Fruit fly (Drosophila melanogaster) whole organism, embryonic: ENCODE results near the gene alphaTub84B.

Experiments used
- CG1024 ChIP-seq: fragments of 200-800 bp; sonication (Bioruptor generic); IDR thresholded peaks from 2 replicates; pipeline ENCODE4 v1.3.6; 2022; ENCODE audit warnings: missing biosample characterization, missing genetic modification characterization
- CG11560 ChIP-seq: fragments of 200-800 bp; sonication (Bioruptor generic); IDR thresholded peaks from 3 replicates; pipeline ENCODE4 v1.3.6; 2022; ENCODE audit warnings: missing biosample characterization, missing genetic modification characterization
- CG11695 ChIP-seq: fragments of 200-800 bp; sonication (Bioruptor generic); IDR thresholded peaks from 3 replicates; pipeline ENCODE4 v1.3.6; 2022; ENCODE audit warnings: missing biosample characterization, missing genetic modification characterization
- CG14965 ChIP-seq: fragments of 200-800 bp; sonication (Bioruptor generic); optimal IDR thresholded peaks from 2 replicates; lab custom pipeline; 2016; ENCODE audit warnings: missing biosample characterization, missing genetic modification characterization, borderline replicate concordance
- CG1647 ChIP-seq: fragments of 200-800 bp; sonication (Bioruptor generic); optimal IDR thresholded peaks from 3 replicates; lab custom pipeline; 2016; ENCODE audit warnings: missing biosample characterization, missing genetic modification characterization
- CG17829 ChIP-seq: fragments of 200-800 bp; optimal IDR thresholded peaks from 2 replicates; lab custom pipeline; 2019; ENCODE audit warnings: missing biosample characterization, mild to moderate bottlenecking, missing genetic modification characterization, moderate library complexity
- CG18011 ChIP-seq: fragments of 200-800 bp; sonication (Bioruptor generic); optimal IDR thresholded peaks from 2 replicates; lab custom pipeline; 2017; ENCODE audit warnings: missing biosample characterization, missing genetic modification characterization, mild to moderate bottlenecking, moderate library complexity, missing genotype
- CG2120 ChIP-seq: fragments of 200-800 bp; sonication (Bioruptor generic); optimal IDR thresholded peaks from 3 replicates; lab custom pipeline; 2016; ENCODE audit warnings: missing biosample characterization, missing genetic modification characterization
- CG30431 ChIP-seq: fragments of 200-800 bp; sonication (Bioruptor generic); optimal IDR thresholded peaks from 2 replicates; lab custom pipeline; 2017; ENCODE audit warnings: missing biosample characterization, missing genetic modification characterization
- CG3163 ChIP-seq: fragments of 200-800 bp; sonication (Bioruptor generic); optimal IDR thresholded peaks from 3 replicates; lab custom pipeline; 2016; ENCODE audit warnings: missing biosample characterization, missing genetic modification characterization
- CG33557 ChIP-seq: fragments of 200-800 bp; sonication (Bioruptor generic); optimal IDR thresholded peaks from 2 replicates; lab custom pipeline; 2019; ENCODE audit warnings: missing biosample characterization, mild to moderate bottlenecking, missing genetic modification characterization, moderate library complexity
- CG34224 ChIP-seq: fragments of 200-800 bp; sonication (Bioruptor generic); IDR thresholded peaks from 3 replicates; pipeline ENCODE4 v1.3.6; 2022; ENCODE audit warnings: missing biosample characterization, missing genetic modification characterization; ENCODE audit not compliant: partially characterized antibody
- CG34422 ChIP-seq: fragments of 200-800 bp; sonication (Bioruptor generic); IDR thresholded peaks from 3 replicates; pipeline ENCODE4 v1.3.6; 2022; ENCODE audit warnings: missing biosample characterization, missing genetic modification characterization
- CG3995 ChIP-seq: fragments of 200-800 bp; sonication (Bioruptor generic); optimal IDR thresholded peaks from 3 replicates; lab custom pipeline; 2016; ENCODE audit warnings: missing biosample characterization, missing genetic modification characterization
- CG4282 ChIP-seq: fragments of 200-800 bp; sonication (Bioruptor generic); optimal IDR thresholded peaks from 2 replicates; lab custom pipeline; 2016; ENCODE audit warnings: missing biosample characterization, missing genetic modification characterization
- CG4820 ChIP-seq: fragments of 200-800 bp; sonication (Bioruptor generic); optimal IDR thresholded peaks from 3 replicates; lab custom pipeline; 2016; ENCODE audit warnings: missing biosample characterization, missing genetic modification characterization
- CG6175 ChIP-seq: fragments of 200-800 bp; sonication (Bioruptor generic); IDR thresholded peaks from 3 replicates; pipeline ENCODE4 v1.3.6; 2022; ENCODE audit warnings: missing biosample characterization, missing genetic modification characterization
- CG7271 ChIP-seq: fragments of 200-800 bp; sonication (Bioruptor generic); optimal IDR thresholded peaks from 2 replicates; lab custom pipeline; 2018; ENCODE audit warnings: missing biosample characterization, mild to moderate bottlenecking, missing genetic modification characterization, moderate library complexity
- CG9609 ChIP-seq: fragments of 200-800 bp; sonication (Bioruptor generic); optimal IDR thresholded peaks from 3 replicates; lab custom pipeline; 2016; ENCODE audit warnings: missing biosample characterization, missing genetic modification characterization
- CG9797 ChIP-seq: fragments of 200-800 bp; sonication (Bioruptor generic); optimal IDR thresholded peaks from 3 replicates; lab custom pipeline; 2018; ENCODE audit warnings: missing biosample characterization, mild to moderate bottlenecking, missing genetic modification characterization
- Dbx ChIP-seq: fragments of 200-800 bp; sonication (Bioruptor generic); IDR thresholded peaks from 3 replicates; pipeline ENCODE4 v1.3.6; 2022; ENCODE audit warnings: missing biosample characterization, missing genetic modification characterization
- Dek ChIP-seq: fragments of 200-800 bp; sonication (Bioruptor generic); optimal IDR thresholded peaks from 3 replicates; lab custom pipeline; 2019; ENCODE audit warnings: missing biosample characterization, mild to moderate bottlenecking, missing genetic modification characterization, moderate library complexity
- Dfd ChIP-seq, 2 experiments: fragments of >200 bp; optimal IDR thresholded peaks; 2 replicates each; lab custom pipeline; 2017; ENCODE audit warnings: missing biosample characterization in 2 of 2, missing genetic modification characterization in 2 of 2
- Drgx ChIP-seq: fragments of 200-800 bp; sonication (Bioruptor generic); IDR thresholded peaks from 2 replicates; pipeline ENCODE4 v1.3.6; 2022; ENCODE audit warnings: missing biosample characterization, missing genetic modification characterization
- HLH54F ChIP-seq: fragments of 200-800 bp; sonication (Bioruptor generic); optimal IDR thresholded peaks from 3 replicates; lab custom pipeline; 2016; ENCODE audit warnings: missing biosample characterization, missing genetic modification characterization
- Hey ChIP-seq: fragments of 200-800 bp; sonication (Bioruptor generic); optimal IDR thresholded peaks from 3 replicates; lab custom pipeline; 2018; ENCODE audit warnings: missing biosample characterization, mild to moderate bottlenecking, missing genetic modification characterization
- Lim3 ChIP-seq: fragments of 200-800 bp; sonication (Bioruptor generic); IDR thresholded peaks from 2 replicates; pipeline ENCODE4 v1.3.6; 2022; ENCODE audit warnings: missing biosample characterization, missing genetic modification characterization
- Mes4 ChIP-seq: fragments of 200-800 bp; sonication (Bioruptor generic); optimal IDR thresholded peaks from 2 replicates; lab custom pipeline; 2016; ENCODE audit warnings: missing biosample characterization, missing genetic modification characterization
- Pdp1 ChIP-seq, 2 experiments: fragments of 200-800 bp; sonication (Bioruptor generic); optimal IDR thresholded peaks; 3 replicates each; lab custom pipeline; 2016; ENCODE audit warnings: missing biosample characterization in 2 of 2, missing genetic modification characterization in 2 of 2, mild to moderate bottlenecking in 1 of 2, moderate library complexity in 1 of 2
- Scr ChIP-seq: fragments of 200-800 bp; sonication (Bioruptor generic); IDR thresholded peaks from 2 replicates; pipeline ENCODE4 v1.3.6; 2022; ENCODE audit warnings: missing biosample characterization, missing genetic modification characterization; ENCODE audit not compliant: partially characterized antibody
- TFAM ChIP-seq: fragments of 200-800 bp; sonication (Bioruptor generic); optimal IDR thresholded peaks from 2 replicates; lab custom pipeline; 2017; ENCODE audit warnings: missing biosample characterization, missing genetic modification characterization, inconsistent platforms
- Trl ChIP-seq, 3 experiments: fragments of >200 bp in 2 of 3; fragments of 200-800 bp in 1 of 3; sonication (Bioruptor generic) in 1 of 3; optimal IDR thresholded peaks; 2 replicates in 1 of 3; 3 replicates in 2 of 3; lab custom pipeline; 2016 to 2017; ENCODE audit warnings: missing biosample characterization in 1 of 3, missing genetic modification characterization in 1 of 3
- ap ChIP-seq: fragments of 200-800 bp; sonication (Bioruptor generic); IDR thresholded peaks from 2 replicates; pipeline ENCODE4 v1.3.6; 2022; ENCODE audit warnings: missing biosample characterization, missing genetic modification characterization
- dan ChIP-seq: fragments of 200-800 bp; sonication (Bioruptor generic); IDR thresholded peaks from 2 replicates; pipeline ENCODE4 v1.3.6; 2022; ENCODE audit warnings: missing biosample characterization, missing genetic modification characterization
- dmrt11E ChIP-seq: fragments of 200-800 bp; sonication (Bioruptor generic); optimal IDR thresholded peaks from 3 replicates; lab custom pipeline; 2018; ENCODE audit warnings: missing biosample characterization, mild to moderate bottlenecking, missing genetic modification characterization, moderate library complexity
- fd3F ChIP-seq: fragments of 200-800 bp; sonication (Bioruptor generic); optimal IDR thresholded peaks from 2 replicates; lab custom pipeline; 2018; ENCODE audit warnings: missing biosample characterization, mild to moderate bottlenecking, missing genetic modification characterization, moderate library complexity
- gce ChIP-seq: fragments of 200-800 bp; sonication (Bioruptor generic); IDR thresholded peaks from 3 replicates; pipeline ENCODE4 v1.3.6; 2022; ENCODE audit warnings: missing biosample characterization, missing genetic modification characterization
- gsb-n ChIP-seq: fragments of 200-800 bp; sonication (Bioruptor generic); optimal IDR thresholded peaks from 3 replicates; lab custom pipeline; 2018; ENCODE audit warnings: missing biosample characterization, mild to moderate bottlenecking, missing genetic modification characterization
- her ChIP-seq: fragments of 200-800 bp; sonication (Bioruptor generic); optimal IDR thresholded peaks from 2 replicates; lab custom pipeline; 2016; ENCODE audit warnings: missing biosample characterization, missing genetic modification characterization
- ind ChIP-seq: fragments of 200-800 bp; sonication (Bioruptor generic); optimal IDR thresholded peaks from 3 replicates; lab custom pipeline; 2016; ENCODE audit warnings: missing biosample characterization, missing genetic modification characterization
- jing ChIP-seq: fragments of 200-800 bp; sonication (Bioruptor generic); optimal IDR thresholded peaks from 2 replicates; lab custom pipeline; 2018; ENCODE audit warnings: missing biosample characterization, mild to moderate bottlenecking, missing genetic modification characterization
- pita ChIP-seq: fragments of 200-800 bp; sonication (Bioruptor generic); optimal IDR thresholded peaks from 2 replicates; lab custom pipeline; 2017; ENCODE audit warnings: missing biosample characterization, mild to moderate bottlenecking, missing genetic modification characterization
- repo ChIP-seq: fragments of 200-800 bp; sonication (Bioruptor generic); optimal IDR thresholded peaks from 2 replicates; lab custom pipeline; 2016; ENCODE audit warnings: missing biosample characterization, missing genetic modification characterization
- ro ChIP-seq: fragments of 200-800 bp; sonication (Bioruptor generic); IDR thresholded peaks from 2 replicates; pipeline ENCODE4 v1.3.6; 2022; ENCODE audit warnings: missing biosample characterization, missing genetic modification characterization
- sens ChIP-seq: fragments of 200-800 bp; sonication (Bioruptor generic); peaks from one replicate; lab custom pipeline; 2016; ENCODE audit warnings: missing biosample characterization, missing genetic modification characterization
- sna ChIP-seq: fragments of 200-800 bp; sonication (Bioruptor generic); IDR thresholded peaks from 2 replicates; pipeline ENCODE4 v1.3.6; 2022; ENCODE audit warnings: missing biosample characterization, missing genetic modification characterization; ENCODE audit not compliant: partially characterized antibody
- sob ChIP-seq: fragments of 200-800 bp; sonication (Bioruptor generic); IDR thresholded peaks from 2 replicates; pipeline ENCODE4 v1.3.6; 2022; ENCODE audit warnings: missing biosample characterization, missing genetic modification characterization
- ttk ChIP-seq: fragments of 200-800 bp; sonication (Bioruptor generic); IDR thresholded peaks from 2 replicates; pipeline ENCODE4 v2.1.2; 2022; ENCODE audit warnings: missing biosample characterization, missing genetic modification characterization
- wdn ChIP-seq: fragments of 200-800 bp; sonication (Bioruptor generic); IDR thresholded peaks from 2 replicates; pipeline ENCODE4 v1.3.6; 2022; ENCODE audit warnings: missing biosample characterization, missing genetic modification characterization
- yki ChIP-seq: fragments of >200 bp; optimal IDR thresholded peaks from 3 replicates; lab custom pipeline; 2018

Gene alphaTub84B

DNA sequence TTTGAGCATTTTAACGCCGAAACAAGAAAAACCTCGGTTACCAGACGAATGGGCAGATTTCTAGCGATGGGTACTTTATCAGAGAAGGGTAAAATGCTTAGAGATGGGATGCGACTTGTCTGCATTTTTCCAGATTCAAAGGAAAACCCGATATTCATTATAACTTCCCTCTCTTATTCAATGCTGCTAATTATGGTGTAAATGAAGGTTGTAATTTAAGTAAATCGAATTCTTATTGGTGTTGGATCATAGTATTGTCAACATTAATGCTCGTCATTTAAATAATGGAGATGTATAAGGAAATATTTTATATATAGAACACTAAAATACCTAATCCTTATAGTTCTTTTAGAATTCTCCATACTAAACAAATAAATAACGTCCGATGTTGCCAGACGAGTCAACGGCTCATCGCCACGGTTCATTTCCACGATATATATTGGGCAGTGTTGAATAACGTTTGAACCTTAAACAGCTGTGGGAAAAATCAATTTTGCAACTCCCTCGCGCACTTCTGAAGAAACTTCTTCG, 37.8 kb downstream of the alphaTub84B start, which contains the start of the genes Alh and CG10098 (continued):
- TF ChIP-seq CG9609 (GFP tag; lab: Kevin White, UChicago) (peak; percentile 87), her (GFP tag; lab: Kevin White, UChicago) (peak; percentile 58), gce (0 out of 3 replicates have a peak, but pooled peaks have one; percentile 54), jing (GFP tag; lab: Kevin White, UChicago) (peak; percentile 59), sna (peak; percentile 55), CG11560 (tag; lab: Robert Waterston, UW) (peak; percentile 58; the same call in 2 of the 3 replicates), dmrt11E (tag; lab: Kevin White, UChicago) (peak; percentile 77), Trl (optimal IDR thresholded peaks at IDR 0.05; lab: Kevin White, UChicago) (no peak), Trl (GFP tag; optimal IDR thresholded peaks at IDR 0.05; lab: Kevin White, UChicago) (peak; percentile 79), yki (no peak), Scr (GFP tag; lab: Robert Waterston, UW) (peak; percentile 85), CG3163 (GFP tag; lab: Kevin White, UChicago) (peak; percentile 41), CG1024 (GFP tag; lab: Robert Waterston, UW) (peak; percentile 69), CG4282 (peak; percentile 44), Drgx (GFP tag; lab: Robert Waterston, UW) (no peak; the same call in 1 of the 2 replicates), Pdp1 (GFP tag; optimal IDR thresholded peaks at IDR 0.05; lab: Kevin White, UChicago) (peak; percentile 83 to 91), CG4820 (GFP tag; lab: Kevin White, UChicago) (peak; percentile 73), CG33557 (peak; percentile 72), CG14965 (GFP tag; lab: Kevin White, UChicago) (no peak), CG30431 (GFP tag; lab: Kevin White, UChicago) (peak; percentile 74), Mes4 (GFP tag; lab: Kevin White, UChicago) (peak; percentile 59), sob (peak; percentile 80), CG1647 (peak; percentile 87), CG11695 (GFP tag; lab: Robert Waterston, UW) (no peak), Dfd (GFP tag; optimal IDR thresholded peaks at IDR 0.05; lab: Kevin White, UChicago) (no peak), TFAM (peak; percentile 5), CG9797 (GFP tag; lab: Kevin White, UChicago) (peak; percentile 36), dan (no peak), ap (GFP tag; lab: Robert Waterston, UW) (no peak; the same call in 1 of the 2 replicates), ind (GFP tag; lab: Kevin White, UChicago) (peak; percentile 92), pita (GFP tag; lab: Kevin White, UChicago) (peak; percentile 41), Dek (tag; lab: Kevin White, UChicago) (peak; percentile 80), wdn (GFP tag; lab: Robert Waterston, UW) (peak; percentile 59; the same call in 1 of the 2 replicates), fd3F (GFP tag; lab: Kevin White, UChicago) (peak; percentile 77), Lim3 (GFP tag; lab: Robert Waterston, UW) (0 out of 2 replicates have a peak, but pooled peaks have one; percentile 30), CG34422 (peak; percentile 69; the same call in 1 of the 3 replicates), CG6175 (peak; percentile 36; the same call in 1 of the 3 replicates), CG3995 (peak; percentile 59), CG34224 (GFP tag; lab: Robert Waterston, UW) (peak; percentile 63; the same call in 2 of the 3 replicates), ttk (GFP tag; lab: Robert Waterston, UW) (peak; percentile 81), CG17829 (tag; lab: Kevin White, UChicago) (peak; percentile 78), HLH54F (peak; percentile 92), repo (GFP tag; lab: Kevin White, UChicago) (peak; percentile 68), CG18011 (GFP tag; lab: Kevin White, UChicago) (peak; percentile 67), CG2120 (GFP tag; lab: Kevin White, UChicago) (peak; percentile 94), Hey (peak; percentile 37), sens (peak; percentile 96), gsb-n (tag; lab: Kevin White, UChicago) (peak; percentile 57), CG7271 (tag; lab: Kevin White, UChicago) (no peak), Dbx (GFP tag; lab: Robert Waterston, UW) (peak; percentile 90), ro (0 out of 2 replicates have a peak, but pooled peaks have one; percentile 34)
